Worm (Caenorhabditis elegans): ENCODE data around the gene Y54F10AM.11.
A peak's percentile ranks its signal among the peaks of the same experiment; 100 is the strongest.

The Y54F10AM.11 gene

ce11 chrIII:2597753-2598152 is 34.0 kb upstream of the Y54F10AM.11 start, which contains the start of gene mdt-19:
Gene mdt-19, plus strand, starts transcription at chrIII:2598053.
- no peak for TF ChIP-seq vab-15 (tag; optimal IDR thresholded peaks at IDR 0.05)

DNA sequence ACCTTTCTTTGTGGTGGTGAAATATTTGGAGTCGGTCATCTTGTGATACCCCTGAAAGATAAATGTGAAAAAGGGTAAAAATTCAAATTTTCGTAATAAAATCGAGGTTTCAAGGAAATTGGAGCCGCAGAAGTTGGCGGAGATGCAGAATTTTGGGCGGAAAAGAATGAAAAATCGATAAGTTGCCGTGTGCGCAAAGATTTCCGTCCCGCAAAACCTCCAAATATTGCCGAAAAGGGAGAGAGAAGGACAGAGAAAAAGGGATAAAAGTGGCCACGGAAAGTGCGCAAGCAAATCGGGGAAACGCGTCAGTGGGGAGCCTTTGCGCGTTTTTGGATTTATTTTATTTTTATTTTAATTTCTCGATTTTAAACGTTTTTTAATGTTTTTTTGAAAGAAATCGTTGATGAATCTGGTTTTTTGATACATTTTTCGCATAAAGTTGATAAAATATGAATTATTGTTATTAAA is 33.2 kb upstream of the Y54F10AM.11 start, which contains the start of gene apb-1:
Gene apb-1, minus strand, starts transcription at position 51 of the 471 bp plus-strand sequence.
- TF ChIP-seq jun-1 (tag; optimal IDR thresholded peaks at IDR 0.05) = peak; percentile 89
- TF ChIP-seq egl-27 (tag; optimal IDR thresholded peaks at IDR 0.05) = peak; percentile 13 to 51
- TF ChIP-seq nhr-90 (tag; optimal IDR thresholded peaks at IDR 0.05; ENCODE audit: poor library complexity) = peak; percentile 96
- TF ChIP-seq unc-62 (GFP tag; optimal IDR thresholded peaks at IDR 0.05) = no peak
- TF ChIP-seq mdl-1 (tag; optimal IDR thresholded peaks at IDR 0.05) = peak in 1 of 2 experiments; percentile 83
- TF ChIP-seq dsc-1 (tag; optimal IDR thresholded peaks at IDR 0.05) = peak; percentile 95
- TF ChIP-seq fkh-8 (tag; optimal IDR thresholded peaks at IDR 0.05) = peak; percentile 98
- TF ChIP-seq nhr-77 (tag; optimal IDR thresholded peaks at IDR 0.05) = peak; percentile 66
- TF ChIP-seq pax-3 (tag; optimal IDR thresholded peaks at IDR 0.05) = peak; percentile 86
- peak; percentile 38 for TF ChIP-seq ceh-63 (GFP tag; optimal IDR thresholded peaks at IDR 0.05)
- peak; percentile 57 for TF ChIP-seq nhr-237 (tag; optimal IDR thresholded peaks at IDR 0.05)
- peak; percentile 88 for TF ChIP-seq zip-4 (GFP tag; optimal IDR thresholded peaks at IDR 0.05)
- TF ChIP-seq lir-3 (tag; optimal IDR thresholded peaks at IDR 0.05; ENCODE audit: poor library complexity) = no peak
- TF ChIP-seq ceh-8 (GFP tag; optimal IDR thresholded peaks at IDR 0.05) = peak; percentile 93
- TF ChIP-seq lsy-2 (tag; optimal IDR thresholded peaks at IDR 0.05) = peak; percentile 94 to 96
- peak; percentile 70 for TF ChIP-seq nhr-11 (tag; optimal IDR thresholded peaks at IDR 0.05)
- peak; percentile 98 for TF ChIP-seq swsn-7 (tag; optimal IDR thresholded peaks at IDR 0.05)
- TF ChIP-seq alr-1 (tag; optimal IDR thresholded peaks at IDR 0.05; ENCODE audit: borderline replicate concordance) = no peak
- peak; percentile 92 for TF ChIP-seq nhr-19 (GFP tag; conservative IDR thresholded peaks at IDR 0.05)
- peak; percentile 29; the same call in 1 of the 2 replicates for TF ChIP-seq unc-98 (GFP tag; IDR thresholded peaks at IDR 0.05)
- peak; percentile 87 for TF ChIP-seq grh-1 (GFP tag; IDR thresholded peaks at IDR 0.05)
- no peak for TF ChIP-seq hlh-17 (GFP tag; optimal IDR thresholded peaks at IDR 0.05; ENCODE audit: borderline replicate concordance)
- peak; percentile 96 for TF ChIP-seq unc-86 (tag; optimal IDR thresholded peaks at IDR 0.05)
- peak; percentile 84 to 87 (median 85) for TF ChIP-seq dpl-1 (GFP tag; optimal IDR thresholded peaks at IDR 0.05)
- TF ChIP-seq pag-3 (tag; optimal IDR thresholded peaks at IDR 0.05; ENCODE audit: borderline replicate concordance, insufficient read depth) = no peak
- peak; percentile 98 for TF ChIP-seq nhr-47 (tag; optimal IDR thresholded peaks at IDR 0.05)
- no peak for TF ChIP-seq nhr-28 (tag; optimal IDR thresholded peaks at IDR 0.05)
- TF ChIP-seq ceh-90 (tag; optimal IDR thresholded peaks at IDR 0.05) = peak; percentile 29
- TF ChIP-seq vab-15 (tag; optimal IDR thresholded peaks at IDR 0.05) = no peak
- peak; percentile 75 for TF ChIP-seq zag-1 (tag; optimal IDR thresholded peaks at IDR 0.05)
- peak; percentile 92 for TF ChIP-seq C16A3.4 (tag; optimal IDR thresholded peaks at IDR 0.05)
- TF ChIP-seq mab-9 (GFP tag; IDR thresholded peaks at IDR 0.05) = peak; percentile 88
- peak; percentile 96 to 97 (median 97) for TF ChIP-seq ceh-82 (tag; optimal IDR thresholded peaks at IDR 0.05)
- peak; percentile 88 to 89 for TF ChIP-seq lin-35 (GFP tag; optimal IDR thresholded peaks at IDR 0.05)
- TF ChIP-seq snpc-4 (tag; optimal IDR thresholded peaks at IDR 0.05) = peak; percentile 89
- TF ChIP-seq hpl-2 (GFP tag; optimal IDR thresholded peaks at IDR 0.05) = peak; percentile 83
- TF ChIP-seq nhr-85 (tag) = peak; percentile 97
- TF ChIP-seq unc-30 (tag; optimal IDR thresholded peaks at IDR 0.05) = no peak
- peak; percentile 90 for TF ChIP-seq skn-1 (tag; optimal IDR thresholded peaks at IDR 0.05)
- peak; percentile 72 for TF ChIP-seq ama-1 (optimal IDR thresholded peaks at IDR 0.05)
- TF ChIP-seq lin-39 (tag; optimal IDR thresholded peaks at IDR 0.05) = peak; percentile 95
- TF ChIP-seq ceh-88 (GFP tag; IDR thresholded peaks at IDR 0.05) = peak; percentile 82
- TF ChIP-seq elt-3 (tag; optimal IDR thresholded peaks at IDR 0.05) = peak in 2 of 6 experiments; percentile 90 to 92
- peak; percentile 95 for TF ChIP-seq fkh-10 (GFP tag; optimal IDR thresholded peaks at IDR 0.05)
- TF ChIP-seq blmp-1 (tag; optimal IDR thresholded peaks at IDR 0.05) = peak; percentile 84
- TF ChIP-seq nhr-12 (tag; optimal IDR thresholded peaks at IDR 0.05) = no peak
- TF ChIP-seq mef-2 (tag; optimal IDR thresholded peaks at IDR 0.05) = no peak
- no peak for TF ChIP-seq rnt-1 (tag; optimal IDR thresholded peaks at IDR 0.05)
- TF ChIP-seq snu-23 (GFP tag; optimal IDR thresholded peaks at IDR 0.05) = peak; percentile 98
